Fruit fly (Drosophila melanogaster) whole organism, embryonic: ENCODE data around the gene CG13077.

ENCODE experiments used
- Ada2b ChIP-seq: fragments of 200-800 bp; sonication (Bioruptor generic); IDR thresholded peaks from 2 replicates; pipeline ENCODE4 v1.3.6; 2022; ENCODE audit warnings: missing biosample characterization, missing genetic modification characterization
- BEAF-32 ChIP-seq: fragments of 200-800 bp; sonication (Bioruptor generic); optimal IDR thresholded peaks from 3 replicates; lab custom pipeline; 2017; ENCODE audit warnings: missing biosample characterization, missing genetic modification characterization, mild to moderate bottlenecking, moderate library complexity, missing genetic modification reagents
- Bgb ChIP-seq: fragments of 200-800 bp; sonication (Bioruptor generic); IDR thresholded peaks from 2 replicates; pipeline ENCODE4 v1.3.6; 2022; ENCODE audit warnings: missing biosample characterization, missing genetic modification characterization; ENCODE audit not compliant: partially characterized antibody
- BtbVII ChIP-seq: fragments of 200-800 bp; sonication (Bioruptor generic); optimal IDR thresholded peaks from 3 replicates; lab custom pipeline; 2017; ENCODE audit warnings: missing biosample characterization, mild to moderate bottlenecking, missing genetic modification characterization
- Bteb2 ChIP-seq: fragments of 200-800 bp; sonication (Bioruptor generic); optimal IDR thresholded peaks from 2 replicates; lab custom pipeline; 2016; ENCODE audit warnings: missing biosample characterization, missing genetic modification characterization
- CG10654 ChIP-seq: fragments of 200-800 bp; sonication (Bioruptor generic); optimal IDR thresholded peaks from 2 replicates; lab custom pipeline; 2016; ENCODE audit warnings: missing biosample characterization, missing genetic modification characterization
- CG11695 ChIP-seq: fragments of 200-800 bp; sonication (Bioruptor generic); IDR thresholded peaks from 3 replicates; pipeline ENCODE4 v1.3.6; 2022; ENCODE audit warnings: missing biosample characterization, missing genetic modification characterization
- CG11696 ChIP-seq: fragments of 200-800 bp; sonication (Bioruptor generic); IDR thresholded peaks from 2 replicates; pipeline ENCODE4 v1.3.6; 2022; ENCODE audit warnings: missing biosample characterization, missing genetic modification characterization
- CG12236 ChIP-seq: fragments of 200-800 bp; sonication (Bioruptor generic); optimal IDR thresholded peaks from 2 replicates; lab custom pipeline; 2016; ENCODE audit warnings: missing biosample characterization, missing genetic modification characterization
- CG13424 ChIP-seq: fragments of 200-800 bp; sonication (Bioruptor generic); optimal IDR thresholded peaks from 2 replicates; lab custom pipeline; 2019; ENCODE audit warnings: missing biosample characterization, mild to moderate bottlenecking, missing genetic modification characterization, moderate library complexity
- CG13894 ChIP-seq: fragments of 200-800 bp; sonication (Bioruptor generic); optimal IDR thresholded peaks from 3 replicates; lab custom pipeline; 2018; ENCODE audit warnings: missing biosample characterization, mild to moderate bottlenecking, missing genetic modification characterization, moderate library complexity
- CG14710 ChIP-seq: fragments of 200-800 bp; sonication (Bioruptor generic); optimal IDR thresholded peaks from 3 replicates; lab custom pipeline; 2019; ENCODE audit warnings: missing biosample characterization, mild to moderate bottlenecking, missing genetic modification characterization, moderate library complexity
- CG1603 ChIP-seq: fragments of 200-800 bp; sonication (Bioruptor generic); optimal IDR thresholded peaks from 2 replicates; lab custom pipeline; 2019; ENCODE audit warnings: missing biosample characterization, mild to moderate bottlenecking, missing genetic modification characterization, moderate library complexity
- CG17328 ChIP-seq: fragments of 200-800 bp; sonication (Bioruptor generic); IDR thresholded peaks from 2 replicates; pipeline ENCODE4 v1.3.6; 2022; ENCODE audit warnings: missing biosample characterization, missing genetic modification characterization
- CG18262 ChIP-seq: fragments of 200-800 bp; optimal IDR thresholded peaks from 3 replicates; lab custom pipeline; 2019; ENCODE audit warnings: missing biosample characterization, mild to moderate bottlenecking, missing genetic modification characterization, moderate library complexity
- CG2678 ChIP-seq: fragments of 200-800 bp; sonication (Bioruptor generic); optimal IDR thresholded peaks from 3 replicates; lab custom pipeline; 2019; ENCODE audit warnings: missing biosample characterization, mild to moderate bottlenecking, missing genetic modification characterization, moderate library complexity
- CG31388 ChIP-seq: fragments of 200-800 bp; sonication (Bioruptor generic); optimal IDR thresholded peaks from 2 replicates; lab custom pipeline; 2016; ENCODE audit warnings: missing biosample characterization, missing genetic modification characterization
- CG34376 ChIP-seq: fragments of 200-800 bp; sonication (Bioruptor generic); optimal IDR thresholded peaks from 2 replicates; lab custom pipeline; 2018; ENCODE audit warnings: missing biosample characterization, mild to moderate bottlenecking, missing genetic modification characterization
- CG4404 ChIP-seq: fragments of 200-800 bp; sonication (Bioruptor generic); IDR thresholded peaks from 2 replicates; pipeline ENCODE4 v1.3.6; 2022; ENCODE audit warnings: missing biosample characterization, missing genetic modification characterization
- CG4820 ChIP-seq: fragments of 200-800 bp; sonication (Bioruptor generic); optimal IDR thresholded peaks from 3 replicates; lab custom pipeline; 2016; ENCODE audit warnings: missing biosample characterization, missing genetic modification characterization
- CG5953 ChIP-seq: fragments of 200-800 bp; sonication (Bioruptor generic); IDR thresholded peaks from 2 replicates; pipeline ENCODE4 v1.3.6; 2022; ENCODE audit warnings: missing biosample characterization, missing genetic modification characterization
- CG7271 ChIP-seq: fragments of 200-800 bp; sonication (Bioruptor generic); optimal IDR thresholded peaks from 2 replicates; lab custom pipeline; 2018; ENCODE audit warnings: missing biosample characterization, mild to moderate bottlenecking, missing genetic modification characterization, moderate library complexity
- CG9215 ChIP-seq: fragments of 200-800 bp; sonication (Bioruptor generic); IDR thresholded peaks from 2 replicates; pipeline ENCODE4 v1.3.6; 2022; ENCODE audit warnings: missing biosample characterization, missing genetic modification characterization
- Dfd ChIP-seq, 2 experiments: fragments of >200 bp; optimal IDR thresholded peaks; 2 replicates each; lab custom pipeline; 2017; ENCODE audit warnings: missing biosample characterization in 2 of 2, missing genetic modification characterization in 2 of 2
- Hr39 ChIP-seq: fragments of >200 bp; optimal IDR thresholded peaks from 2 replicates; lab custom pipeline; 2017
- Mad ChIP-seq: fragments of 200-800 bp; sonication (Bioruptor generic); optimal IDR thresholded peaks from 2 replicates; lab custom pipeline; 2016; ENCODE audit warnings: missing biosample characterization, missing genetic modification characterization
- Myb ChIP-seq: fragments of 200-800 bp; sonication (Bioruptor generic); optimal IDR thresholded peaks from 2 replicates; lab custom pipeline; 2016; ENCODE audit warnings: missing biosample characterization, missing genetic modification characterization
- Nf-YC ChIP-seq: fragments of 200-800 bp; optimal IDR thresholded peaks from 3 replicates; lab custom pipeline; 2019; ENCODE audit warnings: missing biosample characterization, mild to moderate bottlenecking, missing genetic modification characterization, moderate library complexity
- Oli ChIP-seq: fragments of 200-800 bp; sonication (Bioruptor generic); optimal IDR thresholded peaks from 2 replicates; lab custom pipeline; 2018; ENCODE audit warnings: missing biosample characterization, mild to moderate bottlenecking, missing genetic modification characterization, moderate library complexity
- Poxn ChIP-seq: fragments of 200-800 bp; sonication (Bioruptor generic); IDR thresholded peaks from 2 replicates; pipeline ENCODE4 v1.3.6; 2022; ENCODE audit warnings: missing biosample characterization, missing genetic modification characterization
- Sox102F ChIP-seq: fragments of 200-800 bp; sonication (Bioruptor generic); optimal IDR thresholded peaks from 2 replicates; lab custom pipeline; 2018; ENCODE audit warnings: missing biosample characterization, mild to moderate bottlenecking, missing genetic modification characterization, moderate library complexity
- bcd ChIP-seq: fragments of 200-800 bp; sonication (Bioruptor generic); optimal IDR thresholded peaks from 2 replicates; lab custom pipeline; 2017; ENCODE audit warnings: missing biosample characterization, mild to moderate bottlenecking, missing genetic modification characterization
- btn ChIP-seq: fragments of 200-800 bp; sonication (Bioruptor generic); optimal IDR thresholded peaks from 2 replicates; lab custom pipeline; 2016; ENCODE audit warnings: missing biosample characterization, missing genetic modification characterization
- ci ChIP-seq: fragments of 200-800 bp; sonication (Bioruptor generic); IDR thresholded peaks from 3 replicates; pipeline ENCODE4 v1.3.6; 2022; ENCODE audit warnings: missing biosample characterization, missing genetic modification characterization
- gcm2 ChIP-seq: fragments of 200-800 bp; sonication (Bioruptor generic); optimal IDR thresholded peaks from 2 replicates; lab custom pipeline; 2016; ENCODE audit warnings: missing biosample characterization, missing genetic modification characterization
- kah ChIP-seq: fragments of 200-800 bp; sonication (Bioruptor generic); optimal IDR thresholded peaks from 2 replicates; lab custom pipeline; 2018; ENCODE audit warnings: missing biosample characterization, mild to moderate bottlenecking, missing genetic modification characterization
- ken ChIP-seq: fragments of 200-800 bp; sonication (Bioruptor generic); IDR thresholded peaks from 3 replicates; pipeline ENCODE4 v1.3.6; 2022; ENCODE audit warnings: missing biosample characterization, missing genetic modification characterization
- lola ChIP-seq, 3 experiments: fragments of >200 bp in 2 of 3; fragments of 200-800 bp in 1 of 3; sonication (Bioruptor generic) in 1 of 3; optimal IDR thresholded peaks; 2 replicates each; lab custom pipeline; 2017 to 2019; ENCODE audit warnings: missing biosample characterization in 3 of 3, missing genetic modification characterization in 3 of 3, mild to moderate bottlenecking in 1 of 3, moderate library complexity in 1 of 3
- luna ChIP-seq: fragments of 200-800 bp; sonication (Bioruptor generic); optimal IDR thresholded peaks from 2 replicates; lab custom pipeline; 2016; ENCODE audit warnings: missing biosample characterization, missing genetic modification characterization
- mld ChIP-seq: fragments of 200-800 bp; sonication (Bioruptor generic); IDR thresholded peaks from 3 replicates; pipeline ENCODE4 v1.3.6; 2022; ENCODE audit warnings: missing biosample characterization, missing genetic modification characterization; ENCODE audit not compliant: partially characterized antibody
- nom ChIP-seq: fragments of 200-800 bp; sonication (Bioruptor generic); optimal IDR thresholded peaks from 2 replicates; lab custom pipeline; 2017; ENCODE audit warnings: missing biosample characterization, missing genetic modification characterization, mild to moderate bottlenecking, moderate library complexity, missing genetic modification reagents
- phol ChIP-seq: fragments of 200-800 bp; sonication (Bioruptor generic); optimal IDR thresholded peaks from 3 replicates; lab custom pipeline; 2018; ENCODE audit warnings: missing biosample characterization, mild to moderate bottlenecking, missing genetic modification characterization, moderate library complexity
- pzg ChIP-seq: fragments of 200-800 bp; sonication (Bioruptor generic); optimal IDR thresholded peaks from 3 replicates; lab custom pipeline; 2018; ENCODE audit warnings: missing biosample characterization, mild to moderate bottlenecking, missing genetic modification characterization, moderate library complexity
- salm ChIP-seq: fragments of 200-800 bp; sonication (Bioruptor generic); optimal IDR thresholded peaks from 2 replicates; lab custom pipeline; 2018; ENCODE audit warnings: missing biosample characterization, mild to moderate bottlenecking, missing genetic modification characterization
- sens ChIP-seq: fragments of 200-800 bp; sonication (Bioruptor generic); peaks from one replicate; lab custom pipeline; 2016; ENCODE audit warnings: missing biosample characterization, missing genetic modification characterization
- seq ChIP-seq: fragments of 200-800 bp; sonication (Bioruptor generic); IDR thresholded peaks from 2 replicates; pipeline ENCODE4 v1.3.6; 2022; ENCODE audit warnings: missing biosample characterization, missing genetic modification characterization
- sob ChIP-seq: fragments of 200-800 bp; sonication (Bioruptor generic); IDR thresholded peaks from 2 replicates; pipeline ENCODE4 v1.3.6; 2022; ENCODE audit warnings: missing biosample characterization, missing genetic modification characterization
- sug ChIP-seq: fragments of 200-800 bp; optimal IDR thresholded peaks from 2 replicates; lab custom pipeline; 2019; ENCODE audit warnings: missing biosample characterization, mild to moderate bottlenecking, missing genetic modification characterization, moderate library complexity
- trem ChIP-seq: fragments of 200-800 bp; optimal IDR thresholded peaks from 3 replicates; lab custom pipeline; 2019; ENCODE audit warnings: missing biosample characterization, mild to moderate bottlenecking, missing genetic modification characterization, moderate library complexity
- trh ChIP-seq: fragments of 200-800 bp; sonication (Bioruptor generic); optimal IDR thresholded peaks from 2 replicates; lab custom pipeline; 2016; ENCODE audit warnings: missing biosample characterization, missing genetic modification characterization

Gene CG13077

DNA sequence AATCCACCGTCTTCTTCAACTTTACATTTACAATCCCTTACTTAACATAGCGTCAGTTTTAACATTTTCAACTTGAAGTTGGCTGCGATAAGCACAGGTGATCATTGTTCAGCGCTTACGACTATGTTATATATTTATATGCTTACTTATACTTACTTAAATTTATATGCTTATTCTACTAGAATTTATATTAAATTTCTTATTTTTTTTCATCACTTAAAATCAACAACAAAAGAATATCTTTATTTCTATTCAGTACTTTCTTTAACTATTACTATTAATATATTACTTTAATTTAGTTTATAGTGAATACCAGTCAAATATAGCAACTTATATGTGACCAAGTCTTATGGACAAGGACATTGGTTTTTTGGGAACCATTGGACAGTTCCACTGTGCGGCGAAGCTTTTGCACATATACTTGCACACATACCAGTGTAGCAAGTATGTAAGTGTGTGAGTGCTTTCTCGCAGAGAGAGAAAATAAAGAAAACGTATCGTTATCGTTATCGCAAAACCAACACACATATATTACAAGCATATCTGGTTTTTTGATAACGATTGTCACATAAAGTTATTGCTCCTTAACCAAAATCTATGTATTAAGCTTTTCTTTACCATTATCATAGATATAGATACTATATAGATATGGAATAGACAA lies 48.4 kb upstream of the CG13077 start, which contains the start of gene Hasp (continued):
- TF ChIP-seq Sox102F (GFP tag; lab: Kevin White, UChicago), result no peak
- no peak for TF ChIP-seq CG34376 (GFP tag; lab: Kevin White, UChicago)
- TF ChIP-seq sens (GFP tag; lab: Kevin White, UChicago), result peak; percentile 88
- TF ChIP-seq Nf-YC (tag; lab: Kevin White, UChicago), result peak; percentile 48
- TF ChIP-seq btn (GFP tag; lab: Kevin White, UChicago), result no peak
- peak; percentile 53 for TF ChIP-seq bcd
- peak; percentile 51 for TF ChIP-seq CG13424 (tag; lab: Kevin White, UChicago)
- TF ChIP-seq salm, result no peak
- TF ChIP-seq CG11696 (GFP tag; lab: Robert Waterston, UW), result no peak
- TF ChIP-seq lola (GFP tag; optimal IDR thresholded peaks at IDR 0.05; lab: Kevin White, UChicago), result peak in 1 of 3 experiments; percentile 38
- TF ChIP-seq CG17328 (GFP tag; lab: Robert Waterston, UW), result peak; percentile 29; the same call in 1 of the 2 replicates
- no peak for TF ChIP-seq Poxn (GFP tag; lab: Robert Waterston, UW)
- peak; percentile 35 for TF ChIP-seq CG7271 (tag; lab: Kevin White, UChicago)
- peak; percentile 46 for TF ChIP-seq CG14710
- no peak for TF ChIP-seq Hr39 (lab: Kevin White, UChicago)
- TF ChIP-seq CG13894 (tag; lab: Kevin White, UChicago), result peak; percentile 23
- 0 out of 2 replicates have a peak, but pooled peaks have one; percentile 23 for TF ChIP-seq Ada2b (GFP tag; lab: Robert Waterston, UW)
- peak; percentile 58 for TF ChIP-seq CG4820 (GFP tag; lab: Kevin White, UChicago)
- TF ChIP-seq CG11695 (GFP tag; lab: Robert Waterston, UW), result peak; percentile 48; the same call in 1 of the 3 replicates
- peak; percentile 16 for TF ChIP-seq pzg (GFP tag; lab: Kevin White, UChicago)
- TF ChIP-seq phol (tag; lab: Kevin White, UChicago), result peak; percentile 63
- TF ChIP-seq trh (GFP tag; lab: Kevin White, UChicago), result peak; percentile 16
- TF ChIP-seq Bgb (GFP tag; lab: Robert Waterston, UW), result peak; percentile 58
- TF ChIP-seq trem (tag; lab: Kevin White, UChicago), result peak; percentile 33
- TF ChIP-seq CG2678 (tag; lab: Kevin White, UChicago), result peak; percentile 68
- no peak for TF ChIP-seq BtbVII (GFP tag; lab: Kevin White, UChicago)
- no peak for TF ChIP-seq CG9215 (GFP tag; lab: Robert Waterston, UW)
- TF ChIP-seq gcm2 (GFP tag; lab: Kevin White, UChicago), result no peak
- TF ChIP-seq CG1603 (tag; lab: Kevin White, UChicago), result peak; percentile 37
- TF ChIP-seq CG10654 (GFP tag; lab: Kevin White, UChicago), result peak; percentile 62
- TF ChIP-seq CG4404 (GFP tag; lab: Robert Waterston, UW), result no peak
- no peak for TF ChIP-seq Dfd (GFP tag; optimal IDR thresholded peaks at IDR 0.05; lab: Kevin White, UChicago)
- TF ChIP-seq sug (tag; lab: Kevin White, UChicago), result peak; percentile 42
- TF ChIP-seq nom (GFP tag; lab: Kevin White, UChicago), result no peak
- 0 out of 2 replicates have a peak, but pooled peaks have one; percentile 6 for TF ChIP-seq seq (GFP tag; lab: Robert Waterston, UW)
- peak; percentile 63 for TF ChIP-seq Oli (tag; lab: Kevin White, UChicago)
- TF ChIP-seq Bteb2, result no peak
- peak; percentile 65 for TF ChIP-seq CG18262 (tag; lab: Kevin White, UChicago)
- no peak for TF ChIP-seq luna (GFP tag; lab: Kevin White, UChicago)
- no peak for TF ChIP-seq CG31388
- peak; percentile 21; the same call in 1 of the 3 replicates for TF ChIP-seq ken (GFP tag; lab: Robert Waterston, UW)
- no peak for TF ChIP-seq CG5953 (GFP tag; lab: Robert Waterston, UW)
- TF ChIP-seq ci (GFP tag; lab: Robert Waterston, UW), result peak; percentile 71; the same call in 2 of the 3 replicates
- TF ChIP-seq mld (GFP tag; lab: Robert Waterston, UW), result peak; percentile 92
- peak; percentile 28 for TF ChIP-seq kah (GFP tag; lab: Kevin White, UChicago)
- peak; percentile 65 for TF ChIP-seq sob (GFP tag; lab: Robert Waterston, UW)
- TF ChIP-seq Myb, result peak; percentile 21
- TF ChIP-seq Mad (GFP tag; lab: Kevin White, UChicago), result no peak
- no peak for TF ChIP-seq CG12236
- TF ChIP-seq BEAF-32, result peak; percentile 4
